Fruit fly (Drosophila melanogaster) whole organism, embryonic: Measurements from ENCODE around the gene CG14851.

Experiments used
- Atf6 ChIP-seq: fragments of 200-800 bp; sonication (Bioruptor generic); IDR thresholded peaks from 2 replicates; pipeline ENCODE4 v1.3.6; 2022; ENCODE audit warnings: missing biosample characterization, missing genetic modification characterization
- B-H2 ChIP-seq: fragments of 200-800 bp; sonication (Bioruptor generic); optimal IDR thresholded peaks from 2 replicates; lab custom pipeline; 2018; ENCODE audit warnings: missing biosample characterization, mild to moderate bottlenecking, missing genetic modification characterization
- Bteb2 ChIP-seq: fragments of 200-800 bp; sonication (Bioruptor generic); optimal IDR thresholded peaks from 2 replicates; lab custom pipeline; 2016; ENCODE audit warnings: missing biosample characterization, missing genetic modification characterization
- CG10209 ChIP-seq: fragments of 200-800 bp; sonication (Bioruptor generic); optimal IDR thresholded peaks from 3 replicates; lab custom pipeline; 2017; ENCODE audit warnings: missing biosample characterization, mild to moderate bottlenecking, missing genetic modification characterization, missing genetic modification reagents
- CG10274 ChIP-seq: fragments of 200-800 bp; sonication (Bioruptor generic); optimal IDR thresholded peaks from 3 replicates; lab custom pipeline; 2017; ENCODE audit warnings: missing biosample characterization, mild to moderate bottlenecking, missing genetic modification characterization
- CG10654 ChIP-seq: fragments of 200-800 bp; sonication (Bioruptor generic); optimal IDR thresholded peaks from 2 replicates; lab custom pipeline; 2016; ENCODE audit warnings: missing biosample characterization, missing genetic modification characterization
- CG10979 ChIP-seq: fragments of 200-800 bp; sonication (Bioruptor generic); optimal IDR thresholded peaks from 2 replicates; lab custom pipeline; 2018; ENCODE audit warnings: missing biosample characterization, mild to moderate bottlenecking, missing genetic modification characterization, moderate library complexity
- CG12236 ChIP-seq: fragments of 200-800 bp; sonication (Bioruptor generic); optimal IDR thresholded peaks from 2 replicates; lab custom pipeline; 2016; ENCODE audit warnings: missing biosample characterization, missing genetic modification characterization
- CG12659 ChIP-seq: fragments of 200-800 bp; sonication (Bioruptor generic); optimal IDR thresholded peaks from 3 replicates; lab custom pipeline; 2017; ENCODE audit warnings: mild to moderate bottlenecking, missing biosample characterization, missing genetic modification reagents, missing genetic modification characterization
- CG14667 ChIP-seq: fragments of 200-800 bp; sonication (Bioruptor generic); IDR thresholded peaks from 2 replicates; pipeline ENCODE4 v1.3.6; 2022; ENCODE audit warnings: missing biosample characterization, missing genetic modification characterization
- CG15479 ChIP-seq: fragments of 200-800 bp; sonication (Bioruptor generic); optimal IDR thresholded peaks from 3 replicates; lab custom pipeline; 2019; ENCODE audit warnings: missing biosample characterization, mild to moderate bottlenecking, missing genetic modification characterization, moderate library complexity
- CG16815 ChIP-seq: fragments of 200-800 bp; sonication (Bioruptor generic); optimal IDR thresholded peaks from 3 replicates; lab custom pipeline; 2017; ENCODE audit warnings: missing biosample characterization, mild to moderate bottlenecking, missing genetic modification characterization
- CG17912 ChIP-seq: fragments of 200-800 bp; sonication (Bioruptor generic); optimal IDR thresholded peaks from 2 replicates; lab custom pipeline; 2018; ENCODE audit warnings: missing biosample characterization, mild to moderate bottlenecking, missing genetic modification characterization
- CG18011 ChIP-seq: fragments of 200-800 bp; sonication (Bioruptor generic); optimal IDR thresholded peaks from 2 replicates; lab custom pipeline; 2017; ENCODE audit warnings: missing biosample characterization, missing genetic modification characterization, mild to moderate bottlenecking, moderate library complexity, missing genotype
- CG34376 ChIP-seq: fragments of 200-800 bp; sonication (Bioruptor generic); optimal IDR thresholded peaks from 2 replicates; lab custom pipeline; 2018; ENCODE audit warnings: missing biosample characterization, mild to moderate bottlenecking, missing genetic modification characterization
- CG3838 ChIP-seq: fragments of 200-800 bp; sonication (Bioruptor generic); optimal IDR thresholded peaks from 3 replicates; lab custom pipeline; 2016; ENCODE audit warnings: missing biosample characterization, missing genetic modification characterization
- CG5180 ChIP-seq: fragments of 200-800 bp; sonication (Bioruptor generic); optimal IDR thresholded peaks from 3 replicates; lab custom pipeline; 2017; ENCODE audit warnings: missing biosample characterization, missing genetic modification characterization, mild to moderate bottlenecking, moderate library complexity, missing genetic modification reagents
- CkIIα-i1 ChIP-seq: fragments of 200-800 bp; sonication (Bioruptor generic); IDR thresholded peaks from 2 replicates; pipeline ENCODE4 v1.3.6; 2022; ENCODE audit warnings: missing biosample characterization, missing genetic modification characterization
- D19B ChIP-seq: fragments of 200-800 bp; sonication (Bioruptor generic); optimal IDR thresholded peaks from 2 replicates; lab custom pipeline; 2017; ENCODE audit warnings: missing biosample characterization, mild to moderate bottlenecking, missing genetic modification characterization
- Dref ChIP-seq: fragments of 200-800 bp; sonication (Bioruptor generic); IDR thresholded peaks from 2 replicates; pipeline ENCODE4 v1.3.6; 2022; ENCODE audit warnings: missing biosample characterization, missing genetic modification characterization
- Elba2 ChIP-seq: fragments of 200-800 bp; sonication (Bioruptor generic); optimal IDR thresholded peaks from 3 replicates; lab custom pipeline; 2016; ENCODE audit warnings: missing biosample characterization, missing genetic modification characterization
- Fer3 ChIP-seq: fragments of 200-800 bp; sonication (Bioruptor generic); optimal IDR thresholded peaks from 2 replicates; lab custom pipeline; 2018; ENCODE audit warnings: missing biosample characterization, mild to moderate bottlenecking, missing genetic modification characterization, moderate library complexity
- Hr3 ChIP-seq: fragments of 200-800 bp; sonication (Bioruptor generic); optimal IDR thresholded peaks from 3 replicates; lab custom pipeline; 2016; ENCODE audit warnings: missing biosample characterization, missing genetic modification characterization
- MTF-1 ChIP-seq: fragments of 200-800 bp; sonication (Bioruptor generic); optimal IDR thresholded peaks from 2 replicates; lab custom pipeline; 2018; ENCODE audit warnings: missing biosample characterization, mild to moderate bottlenecking, missing genetic modification characterization, borderline replicate concordance
- Mes4 ChIP-seq: fragments of 200-800 bp; sonication (Bioruptor generic); optimal IDR thresholded peaks from 2 replicates; lab custom pipeline; 2016; ENCODE audit warnings: missing biosample characterization, missing genetic modification characterization
- NfI ChIP-seq: fragments of 200-800 bp; sonication (Bioruptor generic); optimal IDR thresholded peaks from 3 replicates; lab custom pipeline; 2018; ENCODE audit warnings: missing biosample characterization, mild to moderate bottlenecking, missing genetic modification characterization, moderate library complexity
- Side ChIP-seq: fragments of 200-800 bp; sonication (Bioruptor generic); optimal IDR thresholded peaks from 2 replicates; lab custom pipeline; 2016; ENCODE audit warnings: missing biosample characterization, missing genetic modification characterization
- Sin3A ChIP-seq: fragments of >200 bp; optimal IDR thresholded peaks from 2 replicates; lab custom pipeline; 2018
- Spps ChIP-seq: fragments of 200-800 bp; sonication (Bioruptor generic); optimal IDR thresholded peaks from 2 replicates; lab custom pipeline; 2018; ENCODE audit warnings: missing biosample characterization, mild to moderate bottlenecking, missing genetic modification characterization
- ash1 ChIP-seq: fragments of 200-800 bp; sonication (Bioruptor generic); optimal IDR thresholded peaks from 2 replicates; lab custom pipeline; 2018; ENCODE audit warnings: missing biosample characterization, mild to moderate bottlenecking, missing genetic modification characterization
- az2 ChIP-seq: fragments of 200-800 bp; sonication (Bioruptor generic); optimal IDR thresholded peaks from 3 replicates; lab custom pipeline; 2016; ENCODE audit warnings: missing biosample characterization, missing genetic modification characterization
- cg ChIP-seq: fragments of 200-800 bp; sonication (Bioruptor generic); optimal IDR thresholded peaks from 3 replicates; lab custom pipeline; 2019; ENCODE audit warnings: missing biosample characterization, mild to moderate bottlenecking, missing genetic modification characterization, moderate library complexity
- crp ChIP-seq, 2 experiments: fragments of 200-800 bp; sonication (Bioruptor generic); optimal IDR thresholded peaks; 2 replicates in 1 of 2; 3 replicates in 1 of 2; lab custom pipeline; 2017; ENCODE audit warnings: missing biosample characterization in 2 of 2, missing genetic modification characterization in 2 of 2, mild to moderate bottlenecking in 1 of 2, moderate library complexity in 1 of 2
- esg ChIP-seq: fragments of 200-800 bp; sonication (Bioruptor generic); conservative IDR thresholded peaks from 2 replicates; pipeline ENCODE4 v1.3.6; 2022; ENCODE audit warnings: missing biosample characterization, missing genetic modification characterization
- fu2 ChIP-seq: fragments of 200-800 bp; sonication (Bioruptor generic); optimal IDR thresholded peaks from 2 replicates; lab custom pipeline; 2016; ENCODE audit warnings: missing biosample characterization, missing genetic modification characterization
- gro ChIP-seq: fragments of 200-800 bp; sonication (Bioruptor generic); optimal IDR thresholded peaks from 2 replicates; lab custom pipeline; 2016; ENCODE audit warnings: missing biosample characterization, missing genetic modification characterization
- gt ChIP-seq: fragments of 200-800 bp; sonication (Bioruptor generic); IDR thresholded peaks from 2 replicates; pipeline ENCODE4 v1.3.6; 2022; ENCODE audit warnings: missing biosample characterization, missing genetic modification characterization
- hth ChIP-seq: fragments of >200 bp; optimal IDR thresholded peaks from 2 replicates; lab custom pipeline; 2017; ENCODE audit warnings: inconsistent platforms
- inv ChIP-seq: fragments of 200-800 bp; sonication (Bioruptor generic); IDR thresholded peaks from 2 replicates; pipeline ENCODE4 v1.3.6; 2022; ENCODE audit warnings: missing biosample characterization, missing genetic modification characterization; ENCODE audit not compliant: partially characterized antibody
- onecut ChIP-seq: fragments of 200-800 bp; sonication (Bioruptor generic); IDR thresholded peaks from 2 replicates; pipeline ENCODE4 v1.3.6; 2022; ENCODE audit warnings: missing biosample characterization, missing genetic modification characterization
- peb ChIP-seq: fragments of 200-800 bp; sonication (Bioruptor generic); IDR thresholded peaks from 2 replicates; pipeline ENCODE4 v1.3.6; 2022; ENCODE audit warnings: missing biosample characterization, missing genetic modification characterization
- ranshi ChIP-seq: fragments of 200-800 bp; sonication (Bioruptor generic); IDR thresholded peaks from 2 replicates; pipeline ENCODE4 v1.3.6; 2022; ENCODE audit warnings: missing biosample characterization, missing genetic modification characterization
- so ChIP-seq: fragments of 200-800 bp; sonication (Bioruptor generic); IDR thresholded peaks from 3 replicates; pipeline ENCODE4 v1.3.6; 2022; ENCODE audit warnings: missing biosample characterization, missing genetic modification characterization
- sr ChIP-seq: fragments of 200-800 bp; sonication (Bioruptor generic); IDR thresholded peaks from 3 replicates; pipeline ENCODE4 v1.3.6; 2022; ENCODE audit warnings: missing biosample characterization, missing genetic modification characterization
- sug ChIP-seq: fragments of 200-800 bp; optimal IDR thresholded peaks from 2 replicates; lab custom pipeline; 2019; ENCODE audit warnings: missing biosample characterization, mild to moderate bottlenecking, missing genetic modification characterization, moderate library complexity
- tgo ChIP-seq: fragments of 200-800 bp; sonication (Bioruptor generic); IDR thresholded peaks from 3 replicates; pipeline ENCODE4 v1.3.6; 2022; ENCODE audit warnings: missing biosample characterization, missing genetic modification characterization
- tin ChIP-seq: fragments of 200-800 bp; sonication (Bioruptor generic); optimal IDR thresholded peaks from 3 replicates; lab custom pipeline; 2016; ENCODE audit warnings: missing biosample characterization, missing genetic modification characterization
- wdn ChIP-seq: fragments of 200-800 bp; sonication (Bioruptor generic); IDR thresholded peaks from 2 replicates; pipeline ENCODE4 v1.3.6; 2022; ENCODE audit warnings: missing biosample characterization, missing genetic modification characterization
- zfh1 ChIP-seq: fragments of 200-800 bp; sonication (Bioruptor generic); IDR thresholded peaks from 3 replicates; pipeline ENCODE4 v1.3.6; 2022; ENCODE audit warnings: missing biosample characterization, missing genetic modification characterization

The CG14851 gene

DNA sequence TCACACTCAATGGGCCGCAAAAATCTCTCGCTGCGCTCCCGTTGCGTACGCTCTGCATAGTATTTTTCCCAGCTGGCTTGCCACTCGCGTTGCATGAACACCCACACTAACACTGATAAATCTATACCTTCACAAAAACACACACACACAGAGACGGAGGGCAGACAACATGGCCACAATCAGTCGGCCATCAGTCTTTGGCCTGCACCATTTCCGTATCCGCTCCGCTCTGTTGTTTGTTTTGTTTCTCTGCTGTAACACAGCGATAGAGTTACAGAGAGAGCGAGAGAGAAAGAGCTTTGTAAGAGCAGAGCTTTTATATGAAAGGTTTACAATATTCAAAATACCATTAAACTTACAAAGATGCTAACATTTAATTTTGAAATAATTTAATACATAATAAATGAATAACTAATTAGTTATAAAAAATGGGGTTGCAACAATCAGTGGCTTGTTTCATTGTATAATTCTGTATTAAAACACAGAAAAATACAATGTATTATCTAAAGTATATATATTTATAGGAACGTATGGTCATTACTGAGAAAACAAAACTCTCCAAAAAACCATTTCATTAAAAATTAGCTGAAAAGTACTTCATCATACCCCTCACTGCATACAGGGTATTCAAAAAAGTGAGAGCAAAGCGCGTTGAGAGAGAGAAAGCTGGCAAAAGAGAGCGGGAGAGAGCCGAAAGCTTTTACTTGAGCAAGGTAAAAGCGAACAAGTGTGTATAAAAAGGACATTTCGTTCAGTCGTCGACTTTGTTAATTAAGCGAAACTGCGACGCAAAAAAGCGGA, 47.0 kb downstream of the CG14851 start, which contains the start of gene CG14853 (continued):
- peak; percentile 72 for TF ChIP-seq CG14667 (GFP tag; lab: Robert Waterston, UW)
- TF ChIP-seq zfh1, result peak; percentile 77
- no peak; the same call in 1 of the 2 replicates for TF ChIP-seq peb (GFP tag; lab: Robert Waterston, UW)
- peak; percentile 87 for TF ChIP-seq D19B (GFP tag; lab: Kevin White, UChicago)
- peak; percentile 53 for TF ChIP-seq CG16815
- peak; percentile 60; the same call in 2 of the 3 replicates for TF ChIP-seq sr (GFP tag; lab: Robert Waterston, UW)
- TF ChIP-seq so (GFP tag; lab: Robert Waterston, UW), result peak; percentile 68; the same call in 2 of the 3 replicates
- TF ChIP-seq CG5180 (GFP tag; lab: Kevin White, UChicago), result peak; percentile 58
- TF ChIP-seq tin (GFP tag; lab: Kevin White, UChicago), result peak; percentile 32
- TF ChIP-seq B-H2 (GFP tag; lab: Kevin White, UChicago), result peak; percentile 10
- TF ChIP-seq Sin3A (lab: Kevin White, UChicago), result no peak
- peak; percentile 43 for TF ChIP-seq CG3838 (GFP tag; lab: Kevin White, UChicago)
- TF ChIP-seq crp (GFP tag; optimal IDR thresholded peaks at IDR 0.05; lab: Kevin White, UChicago), result peak in 1 of 2 experiments; percentile 22
- TF ChIP-seq ranshi, result peak; percentile 74
- TF ChIP-seq CG10654, result peak; percentile 55
- peak; percentile 58 for TF ChIP-seq onecut (GFP tag; lab: Robert Waterston, UW)
- TF ChIP-seq ash1 (GFP tag; lab: Kevin White, UChicago), result no peak
- TF ChIP-seq Dref (GFP tag; lab: Robert Waterston, UW), result no peak
- TF ChIP-seq Spps (tag; lab: Kevin White, UChicago), result no peak
- peak; percentile 85 for TF ChIP-seq CG10209 (GFP tag; lab: Kevin White, UChicago)
- 0 out of 2 replicates have a peak, but pooled peaks have one; percentile 5 for TF ChIP-seq wdn
- TF ChIP-seq CG12236 (GFP tag; lab: Kevin White, UChicago), result no peak
- TF ChIP-seq fu2 (GFP tag; lab: Kevin White, UChicago), result no peak
- TF ChIP-seq Side, result no peak
- peak; percentile 62 for TF ChIP-seq CG10979 (tag; lab: Kevin White, UChicago)
- peak; percentile 85 for TF ChIP-seq Hr3
- no peak for TF ChIP-seq hth (lab: Kevin White, UChicago)
- no peak for TF ChIP-seq inv (GFP tag; lab: Robert Waterston, UW)
- TF ChIP-seq CG18011, result peak; percentile 50
- TF ChIP-seq Bteb2 (GFP tag; lab: Kevin White, UChicago), result no peak
- TF ChIP-seq CG10274 (GFP tag; lab: Kevin White, UChicago), result no peak
- peak; percentile 88 for TF ChIP-seq Atf6 (GFP tag; lab: Robert Waterston, UW)
- TF ChIP-seq Elba2 (GFP tag; lab: Kevin White, UChicago), result no peak
- peak; percentile 26 for TF ChIP-seq Mes4
- no peak for TF ChIP-seq sug (tag; lab: Kevin White, UChicago)
- TF ChIP-seq tgo (GFP tag; lab: Robert Waterston, UW), result peak; percentile 71; the same call in 2 of the 3 replicates
- TF ChIP-seq CG12659 (GFP tag; lab: Kevin White, UChicago), result peak; percentile 93
- TF ChIP-seq MTF-1 (GFP tag; lab: Kevin White, UChicago), result peak; percentile 84
- peak; percentile 75 for TF ChIP-seq NfI (GFP tag; lab: Kevin White, UChicago)
- peak; percentile 60 for TF ChIP-seq CG17912 (GFP tag; lab: Kevin White, UChicago)
- peak; percentile 52 for TF ChIP-seq cg
- peak; percentile 74 for TF ChIP-seq CG34376
- TF ChIP-seq gt (GFP tag; lab: Robert Waterston, UW), result 0 out of 2 replicates have a peak, but pooled peaks have one; percentile 37
- peak; percentile 1 for TF ChIP-seq CG15479 (GFP tag; lab: Kevin White, UChicago)
- TF ChIP-seq gro (GFP tag; lab: Kevin White, UChicago), result no peak
- peak; percentile 89 for TF ChIP-seq az2 (GFP tag; lab: Kevin White, UChicago)
- peak; percentile 83 for TF ChIP-seq esg
- TF ChIP-seq CkIIα-i1 (GFP tag; lab: Robert Waterston, UW), result no peak
- peak; percentile 43 for TF ChIP-seq Fer3 (tag; lab: Kevin White, UChicago)
